Worm (Caenorhabditis elegans) whole organism, L3 larva: Measurements from ENCODE around the gene F55B11.3.

ENCODE experiments used
- ZK546.5 ChIP-seq: sonication (generic microtip); optimal IDR thresholded peaks from 2 replicates; lab custom pipeline; 2017; ENCODE audit warnings: missing biosample characterization, missing genetic modification characterization
- nhr-12 ChIP-seq: fragments of 150-350 bp; optimal IDR thresholded peaks from 2 replicates; lab custom pipeline; 2014; ENCODE audit warnings: missing biosample characterization, missing genetic modification characterization
- nhr-23 ChIP-seq: fragments of 150-350 bp; optimal IDR thresholded peaks from 2 replicates; lab custom pipeline; 2014; ENCODE audit warnings: missing biosample characterization, missing genetic modification reagents, missing genetic modification characterization
- nhr-237 ChIP-seq: fragments of 150-350 bp; optimal IDR thresholded peaks from 2 replicates; lab custom pipeline; 2014; ENCODE audit warnings: missing biosample characterization, missing genetic modification characterization
- zag-1 ChIP-seq: fragments of 150-350 bp; optimal IDR thresholded peaks from 2 replicates; lab custom pipeline; 2014; ENCODE audit warnings: missing biosample characterization, missing genetic modification characterization

ce11 chrIV:14395531-14395930, 29.0 kb upstream of the F55B11.3 start:
- no peak for TF ChIP-seq ZK546.5 (tag; lab: Kevin White, UChicago)
- no peak for TF ChIP-seq zag-1 (tag; lab: Kevin White, UChicago)
- TF ChIP-seq nhr-23 (tag; lab: Kevin White, UChicago) = no peak
- no peak for TF ChIP-seq nhr-12 (tag; lab: Kevin White, UChicago)
- TF ChIP-seq nhr-237 (tag; lab: Kevin White, UChicago) = no peak
